Worm (Caenorhabditis elegans): Measurements from ENCODE around the gene sams-1.

DNA sequence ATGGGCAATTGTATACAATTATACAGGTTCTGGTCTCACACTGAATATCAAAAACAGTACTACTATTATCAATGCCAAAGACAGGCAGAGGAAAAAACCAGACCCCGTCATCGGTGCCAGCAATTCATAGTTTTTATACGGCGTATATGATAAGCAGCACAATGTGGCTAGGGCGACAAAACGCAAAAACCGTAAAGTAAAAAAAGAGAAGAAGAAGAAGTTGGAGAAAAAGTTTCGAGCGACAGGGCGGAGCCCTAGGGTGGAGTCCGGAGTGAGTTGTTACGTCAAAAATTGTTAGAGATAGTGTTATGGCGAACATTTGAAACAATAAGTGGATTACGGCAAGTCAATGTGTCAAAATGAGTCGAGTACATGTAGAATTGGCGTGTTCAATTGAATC, 35.8 kb downstream of the sams-1 start:
- no peak for TF ChIP-seq dao-5 (tag; optimal IDR thresholded peaks at IDR 0.05)
- no peak for TF ChIP-seq him-1 (tag; optimal IDR thresholded peaks at IDR 0.05)
- no peak for TF ChIP-seq W03F9.2 (tag; optimal IDR thresholded peaks at IDR 0.05)
